Worm (Caenorhabditis elegans): ENCODE results near the gene C56G2.22.

Gene C56G2.22

DNA sequence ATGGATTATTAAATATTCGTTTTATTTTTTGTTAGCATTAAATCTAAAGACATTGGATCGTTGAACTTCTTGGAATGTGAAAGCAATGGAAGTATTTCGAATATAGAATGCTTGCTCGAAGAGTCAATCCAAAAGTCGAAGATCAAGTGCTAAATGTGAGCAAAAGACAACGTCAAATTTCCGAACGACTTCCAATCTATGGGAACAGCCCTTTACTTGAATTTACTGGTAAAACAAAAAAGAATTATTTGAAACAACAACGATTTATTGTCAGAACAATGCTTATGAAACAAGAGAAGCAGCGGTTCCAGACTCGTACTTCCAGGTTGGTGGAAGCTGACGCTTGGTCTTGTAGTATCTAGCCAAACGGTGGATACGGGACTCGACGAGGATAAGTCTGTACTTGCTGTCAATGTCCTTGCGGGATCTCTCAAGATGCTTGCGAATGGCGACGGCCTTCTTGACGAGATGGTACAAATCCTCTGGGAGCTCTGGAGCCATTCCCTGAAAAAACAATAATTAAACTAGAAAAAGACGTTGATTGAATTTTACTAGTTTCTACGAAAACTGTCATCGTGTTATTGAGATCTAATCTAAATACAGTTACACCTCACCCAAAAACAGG lies 27.7 kb downstream of the C56G2.22 start:
- TF ChIP-seq lim-7 (GFP tag; IDR thresholded peaks at IDR 0.05) (peak; percentile 3; the same call in 1 of the 2 replicates), fkh-10 (GFP tag; optimal IDR thresholded peaks at IDR 0.05) (no peak), dmd-9 (GFP tag; IDR thresholded peaks at IDR 0.05) (no peak), daf-16 (GFP tag; optimal IDR thresholded peaks at IDR 0.05) (no peak), daf-16 (tag; optimal IDR thresholded peaks at IDR 0.05) (peak; percentile 16), Y48G9A.11 (GFP tag; IDR thresholded peaks at IDR 0.05) (peak; percentile 81), snpc-1.2 (GFP tag; IDR thresholded peaks at IDR 0.05) (peak; percentile 36), spr-1 (tag; optimal IDR thresholded peaks at IDR 0.05) (peak; percentile 13), nhr-111 (GFP tag; optimal IDR thresholded peaks at IDR 0.05) (peak; percentile 7), vab-7 (GFP tag; IDR thresholded peaks at IDR 0.05) (0 out of 2 replicates have a peak, but pooled peaks have one; percentile 12), F26F4.8 (GFP tag; conservative IDR thresholded peaks at IDR 0.05) (no peak), T26A8.4 (GFP tag; IDR thresholded peaks at IDR 0.05) (peak; percentile 48; the same call in 1 of the 2 replicates), ces-1 (GFP tag; optimal IDR thresholded peaks at IDR 0.05) (no peak), mdt-29 (GFP tag; IDR thresholded peaks at IDR 0.05) (peak; percentile 44; the same call in 1 of the 2 replicates), hlh-30 (tag; optimal IDR thresholded peaks at IDR 0.05; ENCODE audit: insufficient read depth) (no peak), egl-43 (GFP tag; IDR thresholded peaks at IDR 0.05) (0 out of 2 replicates have a peak, but pooled peaks have one; percentile 56), fos-1 (tag; optimal IDR thresholded peaks at IDR 0.05) (peak; percentile 21), dmd-8 (GFP tag; IDR thresholded peaks at IDR 0.05) (0 out of 2 replicates have a peak, but pooled peaks have one; percentile 6), nhr-76 (tag; optimal IDR thresholded peaks at IDR 0.05) (no peak), mep-1 (tag; optimal IDR thresholded peaks at IDR 0.05) (peak; percentile 33), ctbp-1 (GFP tag; IDR thresholded peaks at IDR 0.05) (peak; percentile 59; the same call in 1 of the 2 replicates), nhr-11 (tag; optimal IDR thresholded peaks at IDR 0.05) (no peak), Y105C5A.15 (GFP tag; IDR thresholded peaks at IDR 0.05) (peak; percentile 61; the same call in 1 of the 2 replicates), Y75B8A.6 (GFP tag; IDR thresholded peaks at IDR 0.05) (0 out of 2 replicates have a peak, but pooled peaks have one; percentile 6), lin-38 (GFP tag; IDR thresholded peaks at IDR 0.05) (peak; percentile 71), aha-1 (tag) (peak; percentile 5), arid-1 (GFP tag; conservative IDR thresholded peaks at IDR 0.05) (peak; percentile 44; the same call in 1 of the 2 replicates), lsy-2 (tag; optimal IDR thresholded peaks at IDR 0.05) (peak in 1 of 2 experiments; percentile 7), daf-12 (tag; optimal IDR thresholded peaks at IDR 0.05) (no peak), lin-29 (GFP tag; IDR thresholded peaks at IDR 0.05) (no peak), ama-1 (optimal IDR thresholded peaks at IDR 0.05) (peak; percentile 55), duxl-1 (tag; optimal IDR thresholded peaks at IDR 0.05; ENCODE audit: poor library complexity) (peak; percentile 67), ceh-20 (GFP tag; IDR thresholded peaks at IDR 0.05) (0 out of 2 replicates have a peak, but pooled peaks have one; percentile 24), pqm-1 (tag; optimal IDR thresholded peaks at IDR 0.05) (no peak), gei-8 (GFP tag; optimal IDR thresholded peaks at IDR 0.05) (peak; percentile 23), lin-15B (tag; optimal IDR thresholded peaks at IDR 0.05) (no peak), mes-2 (tag; optimal IDR thresholded peaks at IDR 0.05; ENCODE audit: poor library complexity, severe bottlenecking) (peak; percentile 28), F49E8.2 (tag; optimal IDR thresholded peaks at IDR 0.05; ENCODE audit: borderline replicate concordance) (peak; percentile 94), php-3 (GFP tag; IDR thresholded peaks at IDR 0.05) (peak; percentile 46; the same call in 1 of the 2 replicates), unc-39 (tag; optimal IDR thresholded peaks at IDR 0.05) (no peak), ztf-7 (tag; optimal IDR thresholded peaks at IDR 0.05) (no peak), tra-1 (GFP tag; IDR thresholded peaks at IDR 0.05) (peak; percentile 51; the same call in 1 of the 2 replicates), pha-4 (GFP tag; IDR thresholded peaks at IDR 0.05) (peak; percentile 48; the same call in 1 of the 2 replicates), pha-4 (tag; optimal IDR thresholded peaks at IDR 0.05) (no peak), unc-130 (GFP tag; optimal IDR thresholded peaks at IDR 0.05) (peak; percentile 61), lin-1 (GFP tag; IDR thresholded peaks at IDR 0.05) (no peak)

Data from whole organism, L4 larva.